Worm (Caenorhabditis elegans): ENCODE results near the gene rev-3.

Gene rev-3

DNA sequence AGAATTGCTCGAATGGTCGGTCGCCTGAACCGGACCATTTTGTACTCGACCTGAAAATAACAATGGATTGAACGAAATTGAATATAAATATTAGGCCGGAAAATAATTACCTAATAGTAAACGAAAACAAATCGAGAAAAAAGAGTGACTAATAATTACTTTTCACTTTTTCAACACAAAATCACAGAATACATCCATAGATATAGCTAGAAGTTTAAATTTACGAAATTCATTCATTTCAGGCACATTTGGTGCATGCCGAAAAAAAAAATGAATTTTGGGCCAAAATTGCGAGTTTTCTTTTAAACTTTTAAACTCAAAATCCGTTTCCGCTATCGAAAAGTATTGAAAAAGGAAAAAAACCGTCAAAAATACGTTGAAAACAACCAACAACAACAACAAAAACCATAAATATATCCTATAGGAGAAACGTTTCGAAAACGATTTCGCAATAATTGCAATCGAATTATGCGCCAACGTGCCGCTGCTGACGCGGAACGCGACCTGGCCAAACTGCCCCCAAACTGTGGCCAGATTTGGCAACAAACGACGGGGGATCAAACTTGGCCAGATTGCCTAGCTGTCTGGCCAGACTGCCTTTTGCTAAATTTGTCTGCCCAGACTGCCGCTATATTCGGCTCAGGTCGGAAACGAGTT is 5.0 kb downstream of the rev-3 start, which contains the start of gene Y37B11A.3 (continued):
- TF ChIP-seq ceh-63 (GFP tag; optimal IDR thresholded peaks at IDR 0.05) (no peak), ztf-11 (tag; optimal IDR thresholded peaks at IDR 0.05) (peak in 1 of 2 experiments; percentile 51), elt-3 (tag; optimal IDR thresholded peaks at IDR 0.05) (peak in 2 of 6 experiments; percentile 54 to 67), rnt-1 (tag; optimal IDR thresholded peaks at IDR 0.05) (peak; percentile 90), ama-1 (optimal IDR thresholded peaks at IDR 0.05) (no peak), grh-1 (GFP tag; IDR thresholded peaks at IDR 0.05) (peak; percentile 63), zip-4 (GFP tag; optimal IDR thresholded peaks at IDR 0.05) (peak; percentile 100), fos-1 (tag; optimal IDR thresholded peaks at IDR 0.05) (no peak), fkh-8 (tag; optimal IDR thresholded peaks at IDR 0.05) (peak; percentile 81), lin-14 (GFP tag; optimal IDR thresholded peaks at IDR 0.05) (peak; percentile 87), ceh-88 (GFP tag; IDR thresholded peaks at IDR 0.05) (no peak), tlp-1 (tag; optimal IDR thresholded peaks at IDR 0.05) (no peak), irx-1 (tag; optimal IDR thresholded peaks at IDR 0.05) (peak; percentile 67), nhr-47 (tag; optimal IDR thresholded peaks at IDR 0.05) (peak; percentile 89), isw-1 (GFP tag; IDR thresholded peaks at IDR 0.05) (peak; percentile 86), ceh-82 (tag; optimal IDR thresholded peaks at IDR 0.05) (peak; percentile 87), hlh-4 (tag; optimal IDR thresholded peaks at IDR 0.05) (no peak), snu-23 (GFP tag; optimal IDR thresholded peaks at IDR 0.05) (peak; percentile 85), unc-130 (tag; optimal IDR thresholded peaks at IDR 0.05) (no peak), nhr-76 (tag; optimal IDR thresholded peaks at IDR 0.05) (no peak), lin-35 (GFP tag; optimal IDR thresholded peaks at IDR 0.05) (peak; percentile 84 to 88), jun-1 (tag; optimal IDR thresholded peaks at IDR 0.05) (peak; percentile 67), hpl-2 (GFP tag; optimal IDR thresholded peaks at IDR 0.05) (peak; percentile 30), efl-3 (GFP tag; optimal IDR thresholded peaks at IDR 0.05) (no peak), ceh-8 (GFP tag; optimal IDR thresholded peaks at IDR 0.05) (peak; percentile 73), zag-1 (tag; optimal IDR thresholded peaks at IDR 0.05) (no peak), alr-1 (tag; optimal IDR thresholded peaks at IDR 0.05; ENCODE audit: borderline replicate concordance) (no peak), mep-1 (tag; optimal IDR thresholded peaks at IDR 0.05) (peak; percentile 85), nhr-28 (tag; optimal IDR thresholded peaks at IDR 0.05) (no peak), nhr-85 (tag) (peak; percentile 88), C04F5.9 (tag; optimal IDR thresholded peaks at IDR 0.05) (peak; percentile 6), efl-1 (optimal IDR thresholded peaks at IDR 0.05) (peak; percentile 85 to 86), efl-1 (GFP tag; optimal IDR thresholded peaks at IDR 0.05 in 1 of 2) (peak; percentile 81 to 98), aly-2 (tag; optimal IDR thresholded peaks at IDR 0.05) (peak; percentile 76), fkh-4 (tag; optimal IDR thresholded peaks at IDR 0.05; ENCODE audit: borderline replicate concordance) (peak; percentile 36), nhr-237 (tag; optimal IDR thresholded peaks at IDR 0.05) (no peak), ceh-90 (tag; optimal IDR thresholded peaks at IDR 0.05) (no peak), elt-2 (tag; optimal IDR thresholded peaks at IDR 0.05) (peak; percentile 29), snpc-4 (tag; optimal IDR thresholded peaks at IDR 0.05) (peak; percentile 70), lsy-2 (tag; optimal IDR thresholded peaks at IDR 0.05) (peak; percentile 81 to 83), sox-4 (tag; optimal IDR thresholded peaks at IDR 0.05) (peak; percentile 41), nhr-84 (tag; optimal IDR thresholded peaks at IDR 0.05) (no peak), dsc-1 (tag; optimal IDR thresholded peaks at IDR 0.05) (peak; percentile 78), sptf-1 (tag; optimal IDR thresholded peaks at IDR 0.05) (no peak), sup-37 (GFP tag; optimal IDR thresholded peaks at IDR 0.05) (no peak), unc-30 (tag; optimal IDR thresholded peaks at IDR 0.05) (no peak)

Data from whole organism, L1 larva.